Worm (Caenorhabditis elegans) whole organism, L2 larva: ENCODE results near the gene C06E4.2.

Source experiments
- aly-2 ChIP-seq: fragments of 150-350 bp; optimal IDR thresholded peaks from 2 replicates; lab custom pipeline; 2014; ENCODE audit warnings: missing biosample characterization, missing genetic modification characterization
- blmp-1 ChIP-seq: sonication (generic microtip); optimal IDR thresholded peaks from 2 replicates; lab custom pipeline; 2017; ENCODE audit warnings: missing genetic modification characterization, mild to moderate bottlenecking, missing compliant biosample characterization, antibody characterized with exemption, moderate library complexity; ENCODE audit not compliant: insufficient read depth
- mdl-1 ChIP-seq, 2 experiments: fragments of 150-350 bp in 1 of 2; sonication (generic microtip) in 1 of 2; optimal IDR thresholded peaks; 2 replicates each; lab custom pipeline; 2017; ENCODE audit warnings: missing biosample characterization in 2 of 2, missing genetic modification characterization in 2 of 2

- TF ChIP-seq aly-2 (tag; lab: Kevin White, UChicago) (no peak), blmp-1 (tag; lab: Kevin White, UChicago) (no peak), mdl-1 (tag; optimal IDR thresholded peaks at IDR 0.05; lab: Kevin White, UChicago) (no peak)
Observed at ce11 chrIV:7243913-7244312, 32.8 kb upstream of the C06E4.2 start, which contains the start of gene afmd-1.
